Fruit fly (Drosophila melanogaster) whole organism, embryonic: ENCODE results near the gene Bap60.

Source experiments
- Ada2b ChIP-seq: fragments of 200-800 bp; sonication (Bioruptor generic); IDR thresholded peaks from 2 replicates; pipeline ENCODE4 v1.3.6; 2022; ENCODE audit warnings: missing biosample characterization, missing genetic modification characterization
- Atf6 ChIP-seq: fragments of 200-800 bp; sonication (Bioruptor generic); IDR thresholded peaks from 2 replicates; pipeline ENCODE4 v1.3.6; 2022; ENCODE audit warnings: missing biosample characterization, missing genetic modification characterization
- CG10147 ChIP-seq: fragments of 200-800 bp; sonication (Bioruptor generic); optimal IDR thresholded peaks from 2 replicates; lab custom pipeline; 2019; ENCODE audit warnings: missing biosample characterization, mild to moderate bottlenecking, missing genetic modification characterization, moderate library complexity
- CG10267 ChIP-seq: fragments of 200-800 bp; sonication (Bioruptor generic); optimal IDR thresholded peaks from 2 replicates; lab custom pipeline; 2018; ENCODE audit warnings: missing biosample characterization, mild to moderate bottlenecking, missing genetic modification characterization, moderate library complexity
- CG13287 ChIP-seq: fragments of 200-800 bp; sonication (Bioruptor generic); IDR thresholded peaks from 2 replicates; pipeline ENCODE4 v1.3.6; 2022; ENCODE audit warnings: missing biosample characterization, missing genetic modification characterization; ENCODE audit not compliant: partially characterized antibody
- CG13775 ChIP-seq: fragments of 200-800 bp; sonication (Bioruptor generic); optimal IDR thresholded peaks from 3 replicates; lab custom pipeline; 2017; ENCODE audit warnings: missing biosample characterization, mild to moderate bottlenecking, missing genetic modification characterization
- CG15011 ChIP-seq: fragments of 200-800 bp; sonication (Bioruptor generic); optimal IDR thresholded peaks from 3 replicates; lab custom pipeline; 2018; ENCODE audit warnings: missing biosample characterization, mild to moderate bottlenecking, missing genetic modification characterization
- CG1603 ChIP-seq: fragments of 200-800 bp; sonication (Bioruptor generic); optimal IDR thresholded peaks from 2 replicates; lab custom pipeline; 2019; ENCODE audit warnings: missing biosample characterization, mild to moderate bottlenecking, missing genetic modification characterization, moderate library complexity
- CG16815 ChIP-seq: fragments of 200-800 bp; sonication (Bioruptor generic); optimal IDR thresholded peaks from 3 replicates; lab custom pipeline; 2017; ENCODE audit warnings: missing biosample characterization, mild to moderate bottlenecking, missing genetic modification characterization
- CG17385 ChIP-seq: fragments of 200-800 bp; sonication (Bioruptor generic); optimal IDR thresholded peaks from 3 replicates; lab custom pipeline; 2018; ENCODE audit warnings: missing biosample characterization, mild to moderate bottlenecking, missing genetic modification characterization
- CG2116 ChIP-seq: fragments of 200-800 bp; sonication (Bioruptor generic); optimal IDR thresholded peaks from 3 replicates; lab custom pipeline; 2018; ENCODE audit warnings: missing biosample characterization, mild to moderate bottlenecking, missing genetic modification characterization
- CG2202 ChIP-seq: fragments of 200-800 bp; sonication (Bioruptor generic); optimal IDR thresholded peaks from 2 replicates; lab custom pipeline; 2018; ENCODE audit warnings: missing biosample characterization, mild to moderate bottlenecking, missing genetic modification characterization
- CG33213 ChIP-seq: fragments of 200-800 bp; sonication (Bioruptor generic); optimal IDR thresholded peaks from 3 replicates; lab custom pipeline; 2016; ENCODE audit warnings: missing biosample characterization, missing genetic modification characterization
- CG6254 ChIP-seq: fragments of 200-800 bp; sonication (Bioruptor generic); optimal IDR thresholded peaks from 3 replicates; lab custom pipeline; 2017; ENCODE audit warnings: mild to moderate bottlenecking, missing biosample characterization, missing genetic modification reagents, missing genetic modification characterization
- CG8290 ChIP-seq, 3 experiments: fragments of 200-800 bp; sonication (Bioruptor generic); optimal IDR thresholded peaks; 2 replicates each; lab custom pipeline; 2016 to 2019; ENCODE audit warnings: missing biosample characterization in 3 of 3, missing genetic modification characterization in 3 of 3, mild to moderate bottlenecking in 2 of 3, moderate library complexity in 1 of 3
- CG8478 ChIP-seq: fragments of >200 bp; optimal IDR thresholded peaks from 2 replicates; lab custom pipeline; 2018
- CG8924 ChIP-seq: fragments of 200-800 bp; optimal IDR thresholded peaks from 3 replicates; lab custom pipeline; 2019; ENCODE audit warnings: missing biosample characterization, mild to moderate bottlenecking, missing genetic modification characterization, moderate library complexity
- Dip3 ChIP-seq: fragments of 200-800 bp; sonication (Bioruptor generic); optimal IDR thresholded peaks from 3 replicates; lab custom pipeline; 2016; ENCODE audit warnings: missing biosample characterization, missing genetic modification characterization
- Dref ChIP-seq: fragments of 200-800 bp; sonication (Bioruptor generic); IDR thresholded peaks from 2 replicates; pipeline ENCODE4 v1.3.6; 2022; ENCODE audit warnings: missing biosample characterization, missing genetic modification characterization
- H2.0 ChIP-seq: fragments of 200-800 bp; sonication (Bioruptor generic); IDR thresholded peaks from 2 replicates; pipeline ENCODE4 v1.3.6; 2022; ENCODE audit warnings: missing biosample characterization, missing genetic modification characterization
- Mad ChIP-seq: fragments of 200-800 bp; sonication (Bioruptor generic); optimal IDR thresholded peaks from 2 replicates; lab custom pipeline; 2016; ENCODE audit warnings: missing biosample characterization, missing genetic modification characterization
- NFAT ChIP-seq: fragments of 200-800 bp; sonication (Bioruptor generic); IDR thresholded peaks from 2 replicates; pipeline ENCODE4 v1.3.6; 2022; ENCODE audit warnings: missing biosample characterization, missing genetic modification characterization
- Neu2 ChIP-seq: fragments of 200-800 bp; sonication (Bioruptor generic); optimal IDR thresholded peaks from 3 replicates; lab custom pipeline; 2016; ENCODE audit warnings: missing biosample characterization, missing genetic modification characterization, borderline replicate concordance
- Opbp ChIP-seq: fragments of 200-800 bp; sonication (Bioruptor generic); IDR thresholded peaks from 3 replicates; pipeline ENCODE4 v1.3.6; 2022; ENCODE audit warnings: missing biosample characterization, missing genetic modification characterization; ENCODE audit not compliant: partially characterized antibody
- Sox102F ChIP-seq: fragments of 200-800 bp; sonication (Bioruptor generic); optimal IDR thresholded peaks from 2 replicates; lab custom pipeline; 2018; ENCODE audit warnings: missing biosample characterization, mild to moderate bottlenecking, missing genetic modification characterization, moderate library complexity
- Spps ChIP-seq: fragments of 200-800 bp; sonication (Bioruptor generic); optimal IDR thresholded peaks from 2 replicates; lab custom pipeline; 2018; ENCODE audit warnings: missing biosample characterization, mild to moderate bottlenecking, missing genetic modification characterization
- YL-1 ChIP-seq: fragments of 200-800 bp; sonication (Bioruptor generic); optimal IDR thresholded peaks from 3 replicates; lab custom pipeline; 2017; ENCODE audit warnings: missing biosample characterization, mild to moderate bottlenecking, missing genetic modification characterization
- ase ChIP-seq: fragments of 200-800 bp; sonication (Bioruptor generic); IDR thresholded peaks from 3 replicates; pipeline ENCODE4 v1.3.6; 2022; ENCODE audit warnings: missing biosample characterization, missing genetic modification characterization
- ato ChIP-seq: fragments of 200-800 bp; sonication (Bioruptor generic); IDR thresholded peaks from 2 replicates; pipeline ENCODE4 v1.3.6; 2022; ENCODE audit warnings: missing biosample characterization, missing genetic modification characterization; ENCODE audit not compliant: partially characterized antibody
- caup ChIP-seq: fragments of 200-800 bp; sonication (Bioruptor generic); optimal IDR thresholded peaks from 3 replicates; lab custom pipeline; 2017; ENCODE audit warnings: missing biosample characterization, mild to moderate bottlenecking, missing genetic modification characterization, moderate library complexity; ENCODE audit not compliant: severe bottlenecking
- chm ChIP-seq: fragments of 200-800 bp; sonication (Bioruptor generic); IDR thresholded peaks from 2 replicates; pipeline ENCODE4 v1.3.6; 2022; ENCODE audit warnings: missing biosample characterization, missing genetic modification characterization
- da ChIP-seq: fragments of 200-800 bp; sonication (Bioruptor generic); optimal IDR thresholded peaks from 2 replicates; lab custom pipeline; 2016; ENCODE audit warnings: missing biosample characterization, missing genetic modification characterization
- danr ChIP-seq: fragments of 200-800 bp; sonication (Bioruptor generic); IDR thresholded peaks from 2 replicates; pipeline ENCODE4 v1.3.6; 2022; ENCODE audit warnings: missing biosample characterization, missing genetic modification characterization
- emc ChIP-seq: fragments of 200-800 bp; sonication (Bioruptor generic); optimal IDR thresholded peaks from 2 replicates; lab custom pipeline; 2016; ENCODE audit warnings: missing biosample characterization, missing genetic modification characterization
- en ChIP-seq: fragments of 200-800 bp; sonication (Bioruptor generic); optimal IDR thresholded peaks from 2 replicates; lab custom pipeline; 2016; ENCODE audit warnings: missing biosample characterization, missing genetic modification characterization
- jing ChIP-seq: fragments of 200-800 bp; sonication (Bioruptor generic); optimal IDR thresholded peaks from 2 replicates; lab custom pipeline; 2018; ENCODE audit warnings: missing biosample characterization, mild to moderate bottlenecking, missing genetic modification characterization
- kay ChIP-seq: fragments of 200-800 bp; sonication (Bioruptor generic); optimal IDR thresholded peaks from 2 replicates; lab custom pipeline; 2016; ENCODE audit warnings: missing biosample characterization, missing genetic modification characterization
- otp ChIP-seq: fragments of 200-800 bp; sonication (Bioruptor generic); IDR thresholded peaks from 3 replicates; pipeline ENCODE4, ENCODE4 v1.3.6; 2022; ENCODE audit warnings: missing biosample characterization, missing genetic modification characterization
- phol ChIP-seq: fragments of 200-800 bp; sonication (Bioruptor generic); optimal IDR thresholded peaks from 3 replicates; lab custom pipeline; 2018; ENCODE audit warnings: missing biosample characterization, mild to moderate bottlenecking, missing genetic modification characterization, moderate library complexity
- scrt ChIP-seq: fragments of 200-800 bp; sonication (Bioruptor generic); optimal IDR thresholded peaks from 2 replicates; lab custom pipeline; 2018; ENCODE audit warnings: missing biosample characterization, mild to moderate bottlenecking, missing genetic modification characterization, moderate library complexity
- sd ChIP-seq: fragments of 200-800 bp; sonication (Bioruptor generic); optimal IDR thresholded peaks from 3 replicates; lab custom pipeline; 2018; ENCODE audit warnings: missing biosample characterization, mild to moderate bottlenecking, missing genetic modification characterization, moderate library complexity
- sens ChIP-seq: fragments of 200-800 bp; sonication (Bioruptor generic); peaks from one replicate; lab custom pipeline; 2016; ENCODE audit warnings: missing biosample characterization, missing genetic modification characterization
- tgo ChIP-seq: fragments of 200-800 bp; sonication (Bioruptor generic); IDR thresholded peaks from 3 replicates; pipeline ENCODE4 v1.3.6; 2022; ENCODE audit warnings: missing biosample characterization, missing genetic modification characterization
- trh ChIP-seq: fragments of 200-800 bp; sonication (Bioruptor generic); optimal IDR thresholded peaks from 2 replicates; lab custom pipeline; 2016; ENCODE audit warnings: missing biosample characterization, missing genetic modification characterization
- twi ChIP-seq: fragments of 200-800 bp; optimal IDR thresholded peaks from 2 replicates; lab custom pipeline; 2019; ENCODE audit warnings: missing biosample characterization, mild to moderate bottlenecking, missing genetic modification characterization, moderate library complexity
- vfl ChIP-seq: fragments of 200-800 bp; sonication (Bioruptor generic); optimal IDR thresholded peaks from 2 replicates; lab custom pipeline; 2016; ENCODE audit warnings: missing biosample characterization, missing genetic modification characterization
- zen ChIP-seq: fragments of 200-800 bp; sonication (Bioruptor generic); optimal IDR thresholded peaks from 3 replicates; lab custom pipeline; 2018; ENCODE audit warnings: missing biosample characterization, mild to moderate bottlenecking, missing genetic modification characterization, moderate library complexity

The Bap60 gene

dm6 chrX:13131063-13131773, 28.1 kb downstream of the Bap60 start (continued):
- peak; percentile 99 for TF ChIP-seq vfl (GFP tag; lab: Kevin White, UChicago)
- TF ChIP-seq Neu2 (GFP tag; lab: Kevin White, UChicago): peak; percentile 95
- TF ChIP-seq CG2116 (GFP tag; lab: Kevin White, UChicago): peak; percentile 85
- peak; percentile 95 for TF ChIP-seq YL-1 (GFP tag; lab: Kevin White, UChicago)
- TF ChIP-seq Mad (GFP tag; lab: Kevin White, UChicago): peak; percentile 99
- TF ChIP-seq Sox102F (GFP tag; lab: Kevin White, UChicago): peak; percentile 98
- no peak for TF ChIP-seq ato (GFP tag; lab: Robert Waterston, UW)
- peak; percentile 99 for TF ChIP-seq NFAT (GFP tag; lab: Robert Waterston, UW)
- peak; percentile 97 for TF ChIP-seq scrt (GFP tag; lab: Kevin White, UChicago)
- peak; percentile 99 for TF ChIP-seq tgo
- peak; percentile 99 for TF ChIP-seq Atf6 (GFP tag; lab: Robert Waterston, UW)
- peak; percentile 96 for TF ChIP-seq sd (tag; lab: Kevin White, UChicago)
- TF ChIP-seq en (GFP tag; lab: Kevin White, UChicago): peak; percentile 97
- peak; percentile 98 for TF ChIP-seq da (GFP tag; lab: Kevin White, UChicago)
- TF ChIP-seq CG2202 (tag; lab: Kevin White, UChicago): peak; percentile 95
- TF ChIP-seq Ada2b (GFP tag; lab: Robert Waterston, UW): peak; percentile 99
- peak; percentile 87 for TF ChIP-seq Spps (tag; lab: Kevin White, UChicago)
- TF ChIP-seq ase (GFP tag; lab: Robert Waterston, UW): peak; percentile 99
- TF ChIP-seq Dref (GFP tag; lab: Robert Waterston, UW): peak; percentile 58
- TF ChIP-seq CG13287 (GFP tag; lab: Robert Waterston, UW): peak; percentile 64; the same call in 1 of the 2 replicates
- peak; percentile 99 for TF ChIP-seq CG16815 (GFP tag; lab: Kevin White, UChicago)
- TF ChIP-seq CG10147 (GFP tag; lab: Kevin White, UChicago): peak; percentile 97
- TF ChIP-seq CG13775 (GFP tag; lab: Kevin White, UChicago): peak; percentile 97
- TF ChIP-seq sens (GFP tag; lab: Kevin White, UChicago): peak; percentile 100
- TF ChIP-seq Opbp: peak; percentile 59; the same call in 1 of the 3 replicates
- peak; percentile 95 for TF ChIP-seq trh (GFP tag; lab: Kevin White, UChicago)
- TF ChIP-seq CG1603 (tag; lab: Kevin White, UChicago): peak; percentile 99
- TF ChIP-seq Dip3 (GFP tag; lab: Kevin White, UChicago): peak; percentile 99
- peak; percentile 99 for TF ChIP-seq kay (GFP tag; lab: Kevin White, UChicago)
- TF ChIP-seq CG8478: peak; percentile 90
- TF ChIP-seq danr (GFP tag; lab: Robert Waterston, UW): peak; percentile 98
- TF ChIP-seq CG6254 (GFP tag; lab: Kevin White, UChicago): peak; percentile 94
- peak; percentile 100 for TF ChIP-seq chm (GFP tag; lab: Robert Waterston, UW)
- peak; percentile 99 for TF ChIP-seq H2.0
- peak; percentile 93 for TF ChIP-seq zen (tag; lab: Kevin White, UChicago)
- TF ChIP-seq caup (GFP tag; lab: Kevin White, UChicago): peak; percentile 99
- TF ChIP-seq CG15011 (GFP tag; lab: Kevin White, UChicago): peak; percentile 97
- TF ChIP-seq phol (tag; lab: Kevin White, UChicago): peak; percentile 95
- TF ChIP-seq CG8290 (GFP tag; optimal IDR thresholded peaks at IDR 0.05; lab: Kevin White, UChicago): peak; percentile 98
- TF ChIP-seq CG8290 (tag; optimal IDR thresholded peaks at IDR 0.05; lab: Kevin White, UChicago): peak; percentile 81 to 100
- peak; percentile 92 for TF ChIP-seq CG10267
- TF ChIP-seq CG8924 (tag; lab: Kevin White, UChicago): peak; percentile 99
- TF ChIP-seq twi (tag; lab: Kevin White, UChicago): peak; percentile 92
- peak; percentile 97 for TF ChIP-seq CG17385 (GFP tag; lab: Kevin White, UChicago)
- peak; percentile 98 for TF ChIP-seq emc (GFP tag; lab: Kevin White, UChicago)
- peak; percentile 99 for TF ChIP-seq otp (GFP tag; lab: Robert Waterston, UW)
- peak; percentile 97 for TF ChIP-seq jing
- TF ChIP-seq CG33213 (GFP tag; lab: Kevin White, UChicago): peak; percentile 99
